Fruit fly (Drosophila melanogaster) whole organism, adult: Measurements from ENCODE around the gene CG10508.

ENCODE experiments used
- CG11617 ChIP-seq: fragments of 200-800 bp; sonication (Bioruptor generic); optimal IDR thresholded peaks from 2 replicates; lab custom pipeline; 2017; ENCODE audit warnings: mild to moderate bottlenecking, missing biosample characterization, missing genetic modification reagents, missing genetic modification characterization
- CG12768 ChIP-seq: fragments of 200-800 bp; sonication (Bioruptor generic); optimal IDR thresholded peaks from 2 replicates; lab custom pipeline; 2017; ENCODE audit warnings: missing biosample characterization, missing genetic modification characterization, mild to moderate bottlenecking, moderate library complexity, missing genetic modification reagents
- CG14711 ChIP-seq: fragments of 200-800 bp; sonication (Bioruptor generic); optimal IDR thresholded peaks from 2 replicates; lab custom pipeline; 2018; ENCODE audit warnings: missing biosample characterization, mild to moderate bottlenecking, missing genetic modification characterization, moderate library complexity
- CG1620 ChIP-seq: fragments of 200-800 bp; sonication (Bioruptor generic); optimal IDR thresholded peaks from 2 replicates; lab custom pipeline; 2016; ENCODE audit warnings: missing biosample characterization, missing genetic modification characterization
- CG33017 ChIP-seq: fragments of 200-800 bp; sonication (Bioruptor generic); optimal IDR thresholded peaks from 2 replicates; lab custom pipeline; 2018; ENCODE audit warnings: missing biosample characterization, mild to moderate bottlenecking, missing genetic modification characterization, moderate library complexity
- CG5204 ChIP-seq: fragments of 200-800 bp; sonication (Bioruptor generic); optimal IDR thresholded peaks from 2 replicates; lab custom pipeline; 2016; ENCODE audit warnings: missing biosample characterization, missing genetic modification characterization
- CG7045 ChIP-seq: fragments of 200-800 bp; sonication (Bioruptor generic); optimal IDR thresholded peaks from 2 replicates; lab custom pipeline; 2017; ENCODE audit warnings: missing biosample characterization, mild to moderate bottlenecking, missing genetic modification characterization
- CG7101 ChIP-seq: fragments of 200-800 bp; sonication (Bioruptor generic); optimal IDR thresholded peaks from 2 replicates; lab custom pipeline; 2018; ENCODE audit warnings: missing biosample characterization, mild to moderate bottlenecking, missing genetic modification characterization, moderate library complexity
- Clk ChIP-seq: fragments of 200-800 bp; sonication (Bioruptor generic); optimal IDR thresholded peaks from 2 replicates; lab custom pipeline; 2017; ENCODE audit warnings: missing biosample characterization, missing genetic modification characterization
- Crg-1 ChIP-seq: fragments of 200-800 bp; sonication (Bioruptor generic); optimal IDR thresholded peaks from 2 replicates; lab custom pipeline; 2016; ENCODE audit warnings: missing biosample characterization, missing genetic modification characterization
- Hr96 ChIP-seq: fragments of 200-800 bp; sonication (Bioruptor generic); optimal IDR thresholded peaks from 2 replicates; lab custom pipeline; 2016; ENCODE audit warnings: missing biosample characterization, missing genetic modification characterization
- Mnt ChIP-seq: fragments of 200-800 bp; sonication (Bioruptor generic); optimal IDR thresholded peaks from 2 replicates; lab custom pipeline; 2016; ENCODE audit warnings: missing biosample characterization, mild to moderate bottlenecking, missing genetic modification characterization
- bab1 ChIP-seq: fragments of 200-800 bp; sonication (Bioruptor generic); optimal IDR thresholded peaks from 3 replicates; lab custom pipeline; 2019; ENCODE audit warnings: missing biosample characterization, mild to moderate bottlenecking, missing genetic modification characterization, moderate library complexity
- cic ChIP-seq: fragments of 200-800 bp; sonication (Bioruptor generic); optimal IDR thresholded peaks from 2 replicates; lab custom pipeline; 2017; ENCODE audit warnings: missing biosample characterization, mild to moderate bottlenecking, missing genetic modification characterization, moderate library complexity
- cnc ChIP-seq, 2 experiments: fragments of >200 bp; optimal IDR thresholded peaks; 2 replicates each; lab custom pipeline; 2017
- kay ChIP-seq: fragments of 200-800 bp; sonication (Bioruptor generic); peaks from one replicate; lab custom pipeline; 2016; ENCODE audit warnings: missing biosample characterization, missing genetic modification characterization, borderline replicate concordance
- ovo ChIP-seq: fragments of 200-800 bp; sonication (Bioruptor generic); optimal IDR thresholded peaks from 2 replicates; lab custom pipeline; 2016; ENCODE audit warnings: missing biosample characterization, missing genetic modification characterization
- pad ChIP-seq: fragments of 200-800 bp; sonication (Bioruptor generic); optimal IDR thresholded peaks from 3 replicates; lab custom pipeline; 2017; ENCODE audit warnings: missing biosample characterization, missing genetic modification characterization, mild to moderate bottlenecking, moderate library complexity, missing genetic modification reagents
- tj ChIP-seq: fragments of 200-800 bp; sonication (Bioruptor generic); optimal IDR thresholded peaks from 3 replicates; lab custom pipeline; 2017; ENCODE audit warnings: missing biosample characterization, mild to moderate bottlenecking, missing genetic modification characterization, moderate library complexity
- toe ChIP-seq: fragments of 200-800 bp; sonication (Bioruptor generic); optimal IDR thresholded peaks from 2 replicates; lab custom pipeline; 2016; ENCODE audit warnings: missing biosample characterization, missing genetic modification characterization

CG10508 gene

DNA sequence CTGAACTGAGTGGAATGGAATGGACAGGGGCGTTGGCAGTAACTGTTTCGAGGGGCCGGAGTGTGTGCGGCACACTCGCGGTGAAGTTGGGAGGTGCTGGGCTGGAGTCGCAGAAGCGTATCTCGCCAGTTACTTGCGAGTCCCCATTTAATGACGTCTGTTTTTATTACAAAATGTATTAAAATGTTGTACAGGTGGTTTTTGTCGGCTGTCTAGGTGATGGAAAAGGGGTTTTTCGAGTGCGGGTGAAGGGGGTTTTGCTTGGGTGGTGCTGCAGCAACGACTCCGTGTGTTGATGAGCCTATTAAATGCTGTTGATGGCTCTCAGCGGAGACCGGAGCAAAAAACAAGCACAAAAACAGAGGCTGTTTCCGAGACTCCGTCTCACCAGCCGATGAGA, 41.4 kb downstream of the CG10508 start:
- no peak for TF ChIP-seq CG7045 (GFP tag; lab: Kevin White, UChicago)

DNA sequence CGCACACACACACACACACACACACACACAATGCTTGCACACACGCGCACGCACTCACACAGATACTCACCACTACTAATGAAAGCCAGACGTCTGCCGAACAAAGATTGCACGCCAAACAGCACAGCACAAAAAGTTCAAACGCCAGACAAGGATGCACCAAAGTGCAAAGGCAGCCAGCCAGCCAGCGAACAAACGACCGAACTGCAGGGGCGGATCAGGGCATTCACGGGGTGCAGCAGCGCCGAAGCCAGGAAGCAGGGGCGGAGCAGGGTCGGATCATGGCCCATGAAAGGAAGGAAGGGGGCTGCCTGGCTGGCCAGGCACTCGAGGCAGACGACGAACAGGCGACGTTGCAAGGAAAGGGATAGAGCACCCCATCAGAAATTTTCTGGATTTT, 42.5 kb downstream of the CG10508 start:
- TF ChIP-seq CG1620 (GFP tag; lab: Kevin White, UChicago), result no peak
- TF ChIP-seq kay (GFP tag; lab: Kevin White, UChicago), result no peak
- TF ChIP-seq CG14711, result no peak

DNA sequence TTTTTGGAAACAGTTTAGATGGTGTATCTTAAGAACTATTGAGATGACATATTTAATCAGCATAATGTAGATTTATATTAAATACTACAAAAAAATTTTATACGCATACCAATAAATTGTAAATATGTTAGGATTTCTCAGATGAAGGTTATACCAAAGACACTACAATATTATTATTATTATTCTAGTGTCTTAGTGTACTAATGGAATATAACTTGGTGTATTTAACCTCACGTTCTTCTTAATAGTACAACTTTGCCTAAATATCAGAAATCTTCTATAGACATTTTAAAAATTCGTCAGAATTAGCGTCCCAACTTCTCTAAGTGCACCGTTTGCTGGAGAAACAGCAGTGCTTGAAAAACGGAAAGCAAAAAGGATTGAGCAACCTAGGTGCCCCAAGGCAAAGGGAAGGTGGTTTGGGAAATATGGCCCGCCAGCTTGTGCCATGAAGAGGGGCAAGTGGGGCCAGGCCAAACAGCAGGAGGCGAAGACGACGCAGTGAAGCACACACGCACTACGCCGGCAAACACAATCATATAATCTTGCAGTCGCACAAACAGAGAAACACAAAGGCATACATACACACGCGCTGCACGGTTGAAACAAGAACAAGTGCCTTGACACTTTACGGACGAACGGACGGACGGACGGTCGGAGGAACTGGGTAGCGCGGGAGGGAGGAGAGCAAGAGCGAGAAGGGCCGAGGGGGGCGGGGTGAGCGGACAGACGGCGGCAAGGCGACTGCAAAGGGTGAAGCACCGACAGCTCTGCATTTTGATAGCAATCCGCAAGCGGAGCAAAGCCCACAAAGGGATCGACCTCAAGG, 43.1 kb downstream of the CG10508 start:
- TF ChIP-seq Clk (no peak), ovo (GFP tag; lab: Kevin White, UChicago) (no peak), Crg-1 (GFP tag; lab: Kevin White, UChicago) (no peak), pad (GFP tag; lab: Kevin White, UChicago) (no peak), toe (GFP tag; lab: Kevin White, UChicago) (no peak), CG7045 (GFP tag; lab: Kevin White, UChicago) (no peak), kay (GFP tag; lab: Kevin White, UChicago) (no peak), bab1 (GFP tag; lab: Kevin White, UChicago) (no peak), tj (GFP tag; lab: Kevin White, UChicago) (no peak), Hr96 (GFP tag; lab: Kevin White, UChicago) (no peak), cnc (optimal IDR thresholded peaks at IDR 0.05; lab: Kevin White, UChicago) (no peak), cic (GFP tag; lab: Kevin White, UChicago) (no peak)

DNA sequence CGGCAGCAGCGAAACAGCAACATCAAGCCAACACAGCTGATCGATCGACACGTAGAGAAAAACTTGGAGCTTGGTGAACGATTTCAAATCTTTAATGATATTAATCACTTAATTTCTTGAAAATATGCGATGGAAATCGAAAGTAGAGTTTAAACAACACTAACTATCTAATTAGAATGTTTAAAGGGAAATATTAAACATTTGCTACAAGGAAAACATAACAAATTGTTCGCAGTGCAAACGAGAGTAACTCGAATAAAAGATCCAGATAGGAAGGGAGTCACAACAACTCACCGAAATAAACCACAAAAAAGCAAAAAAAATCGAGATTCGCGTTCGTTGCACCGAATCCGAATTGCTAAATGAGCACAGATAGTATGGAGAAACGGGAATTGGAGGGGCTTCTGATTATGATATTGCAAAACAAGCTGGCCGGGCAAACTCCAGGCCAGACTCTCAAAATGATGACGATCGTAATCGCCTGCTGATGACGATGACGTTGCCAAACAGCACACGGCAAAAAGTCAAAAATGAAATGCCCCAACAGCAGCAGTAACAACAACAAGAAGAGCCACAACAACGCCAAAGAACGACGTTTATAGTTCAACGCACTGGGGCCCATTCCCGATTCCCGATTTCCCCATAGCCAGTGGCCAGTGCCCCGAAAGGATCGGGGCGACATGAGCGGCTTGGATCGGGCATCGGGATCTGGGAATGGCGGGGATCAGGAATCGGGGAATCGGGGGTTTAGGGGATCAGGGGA, 43.9 kb downstream of the CG10508 start:
- TF ChIP-seq cnc (optimal IDR thresholded peaks at IDR 0.05; lab: Kevin White, UChicago), result no peak
- TF ChIP-seq CG12768 (GFP tag; lab: Kevin White, UChicago), result no peak
- no peak for TF ChIP-seq CG11617 (GFP tag; lab: Kevin White, UChicago)
- TF ChIP-seq CG14711, result no peak

DNA sequence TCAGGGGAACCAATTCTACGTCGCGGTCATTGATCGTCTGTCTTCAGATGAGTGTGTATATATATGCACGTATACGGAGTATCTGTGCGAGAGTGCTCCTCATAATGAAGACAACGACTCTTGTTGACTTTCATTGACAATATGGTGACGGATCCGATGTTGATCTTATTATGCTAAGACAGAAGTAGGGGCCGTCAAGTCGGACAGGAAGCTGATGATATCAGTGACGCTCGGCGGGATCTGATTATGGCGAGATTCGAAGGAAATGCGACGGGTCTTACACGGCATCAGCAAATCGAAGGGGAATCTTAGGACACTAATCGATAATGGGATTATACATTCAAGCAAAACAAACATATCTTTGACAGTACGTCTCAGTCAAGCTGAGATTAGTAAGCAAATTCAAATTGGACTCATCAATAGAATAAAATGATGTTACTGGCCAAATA, 44.5 kb downstream of the CG10508 start:
- no peak for TF ChIP-seq CG1620 (GFP tag; lab: Kevin White, UChicago)
- no peak for TF ChIP-seq CG11617 (GFP tag; lab: Kevin White, UChicago)
- no peak for TF ChIP-seq CG14711
- TF ChIP-seq ovo (GFP tag; lab: Kevin White, UChicago), result no peak

DNA sequence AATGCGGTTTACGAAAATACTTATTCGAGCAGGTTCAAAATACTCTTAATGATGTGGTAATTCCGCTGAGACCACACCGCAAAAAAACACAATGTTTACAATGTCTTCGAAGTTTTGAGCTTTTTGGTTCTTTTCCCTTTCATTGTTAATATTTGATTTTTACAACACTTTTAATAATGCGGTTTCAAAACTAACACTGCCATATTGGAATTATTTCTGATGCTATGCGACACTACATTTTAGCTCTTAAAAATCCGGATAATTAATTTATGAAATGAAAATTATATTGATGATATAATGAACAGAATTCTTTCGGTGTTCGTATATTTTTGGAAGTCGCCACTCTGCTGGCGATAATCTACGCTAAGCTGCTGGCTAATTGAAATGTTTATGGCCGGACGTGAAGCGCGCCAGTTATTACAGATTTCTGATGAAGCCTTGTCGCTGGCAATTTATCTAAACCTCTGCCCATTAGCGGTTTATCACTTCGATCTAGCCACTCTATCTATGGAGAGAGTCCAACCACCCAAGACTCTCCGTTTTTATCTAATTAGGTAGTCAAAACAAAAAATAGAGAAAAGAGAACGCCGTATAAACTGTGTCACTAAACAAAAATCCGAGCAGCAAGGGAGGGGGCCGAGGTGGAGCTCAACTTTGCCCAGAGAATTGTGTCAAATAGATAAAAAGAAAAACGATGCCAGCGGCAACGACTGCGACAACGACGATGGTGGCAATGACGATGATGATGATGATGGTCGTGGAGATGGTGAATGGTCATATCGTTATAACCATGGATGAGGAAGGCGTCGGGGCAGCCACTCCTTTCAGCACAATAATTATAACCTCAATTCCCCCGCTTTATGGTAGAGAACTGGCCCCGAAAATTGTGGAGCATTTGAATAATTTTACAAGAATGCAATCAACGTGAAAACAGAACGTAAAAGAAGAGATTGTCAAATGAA, 46.3 kb downstream of the CG10508 start:
- TF ChIP-seq CG7045 (GFP tag; lab: Kevin White, UChicago), result no peak
- no peak for TF ChIP-seq Clk
- no peak for TF ChIP-seq cic (GFP tag; lab: Kevin White, UChicago)
- TF ChIP-seq CG1620 (GFP tag; lab: Kevin White, UChicago), result no peak
- TF ChIP-seq ovo (GFP tag; lab: Kevin White, UChicago), result no peak
- TF ChIP-seq cnc (optimal IDR thresholded peaks at IDR 0.05; lab: Kevin White, UChicago), result no peak
- TF ChIP-seq toe (GFP tag; lab: Kevin White, UChicago), result no peak
- TF ChIP-seq tj (GFP tag; lab: Kevin White, UChicago), result no peak
- no peak for TF ChIP-seq Mnt
- TF ChIP-seq pad (GFP tag; lab: Kevin White, UChicago), result no peak

DNA sequence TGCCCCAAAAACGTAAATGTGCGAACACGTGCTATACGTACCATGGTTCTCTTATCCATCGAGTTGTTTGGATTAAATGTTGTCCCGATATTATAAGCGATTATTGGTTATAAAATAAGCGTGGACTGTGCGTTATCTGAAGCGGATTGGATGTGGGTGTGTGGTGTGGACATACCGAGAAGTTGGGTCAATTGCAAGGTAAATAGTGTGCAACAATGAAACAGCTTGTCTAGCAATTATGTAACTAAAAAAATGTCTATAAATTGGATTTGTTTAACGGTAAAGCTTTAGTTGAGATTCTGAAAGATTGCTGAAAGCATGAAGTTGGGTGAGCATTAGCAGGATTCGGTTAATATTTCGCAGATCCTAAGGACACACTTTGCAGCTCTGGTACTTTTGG, 47.7 kb downstream of the CG10508 start, which contains the start of gene CG43218:
Gene CG43218, plus strand, starts transcription at position 290 of the 400 bp plus-strand sequence.
- TF ChIP-seq toe (GFP tag; lab: Kevin White, UChicago), result no peak
- no peak for TF ChIP-seq ovo (GFP tag; lab: Kevin White, UChicago)
- TF ChIP-seq CG1620 (GFP tag; lab: Kevin White, UChicago), result no peak
- no peak for TF ChIP-seq cnc (optimal IDR thresholded peaks at IDR 0.05; lab: Kevin White, UChicago)
- no peak for TF ChIP-seq CG14711
- no peak for TF ChIP-seq Clk
- no peak for TF ChIP-seq Hr96 (GFP tag; lab: Kevin White, UChicago)
- no peak for TF ChIP-seq CG7045 (GFP tag; lab: Kevin White, UChicago)
- no peak for TF ChIP-seq pad (GFP tag; lab: Kevin White, UChicago)
- TF ChIP-seq cic (GFP tag; lab: Kevin White, UChicago), result no peak
- no peak for TF ChIP-seq CG11617 (GFP tag; lab: Kevin White, UChicago)
- no peak for TF ChIP-seq Crg-1 (GFP tag; lab: Kevin White, UChicago)
- TF ChIP-seq CG33017 (tag; lab: Kevin White, UChicago), result no peak
- TF ChIP-seq CG12768 (GFP tag; lab: Kevin White, UChicago), result no peak
- no peak for TF ChIP-seq CG5204
- TF ChIP-seq CG7101 (tag; lab: Kevin White, UChicago), result no peak
- TF ChIP-seq Mnt, result no peak
